Fruit fly (Drosophila melanogaster) whole organism, embryonic: ENCODE results near the gene Papss.
A peak's percentile ranks its signal among the peaks of the same experiment; 100 is the strongest.

Experiments used
- CG10209 ChIP-seq: fragments of 200-800 bp; sonication (Bioruptor generic); optimal IDR thresholded peaks from 3 replicates; lab custom pipeline; 2017; ENCODE audit warnings: missing biosample characterization, mild to moderate bottlenecking, missing genetic modification characterization, missing genetic modification reagents
- CG12391 ChIP-seq: fragments of 200-800 bp; sonication (Bioruptor generic); optimal IDR thresholded peaks from 3 replicates; lab custom pipeline; 2018; ENCODE audit warnings: missing biosample characterization, mild to moderate bottlenecking, missing genetic modification characterization, moderate library complexity
- CG14710 ChIP-seq: fragments of 200-800 bp; sonication (Bioruptor generic); optimal IDR thresholded peaks from 3 replicates; lab custom pipeline; 2019; ENCODE audit warnings: missing biosample characterization, mild to moderate bottlenecking, missing genetic modification characterization, moderate library complexity
- CG1529 ChIP-seq: fragments of 200-800 bp; sonication (Bioruptor generic); optimal IDR thresholded peaks from 3 replicates; lab custom pipeline; 2018; ENCODE audit warnings: missing biosample characterization, missing genetic modification characterization
- CG1602 ChIP-seq: fragments of 200-800 bp; sonication (Bioruptor generic); optimal IDR thresholded peaks from 3 replicates; lab custom pipeline; 2016; ENCODE audit warnings: missing biosample characterization, missing genetic modification characterization
- CG17829 ChIP-seq: fragments of 200-800 bp; optimal IDR thresholded peaks from 2 replicates; lab custom pipeline; 2019; ENCODE audit warnings: missing biosample characterization, mild to moderate bottlenecking, missing genetic modification characterization, moderate library complexity
- CG18262 ChIP-seq: fragments of 200-800 bp; optimal IDR thresholded peaks from 3 replicates; lab custom pipeline; 2019; ENCODE audit warnings: missing biosample characterization, mild to moderate bottlenecking, missing genetic modification characterization, moderate library complexity
- CG2202 ChIP-seq: fragments of 200-800 bp; sonication (Bioruptor generic); optimal IDR thresholded peaks from 2 replicates; lab custom pipeline; 2018; ENCODE audit warnings: missing biosample characterization, mild to moderate bottlenecking, missing genetic modification characterization
- CG2712 ChIP-seq: fragments of 200-800 bp; optimal IDR thresholded peaks from 3 replicates; lab custom pipeline; 2019; ENCODE audit warnings: missing biosample characterization, mild to moderate bottlenecking, missing genetic modification characterization, moderate library complexity
- CG30431 ChIP-seq: fragments of 200-800 bp; sonication (Bioruptor generic); optimal IDR thresholded peaks from 2 replicates; lab custom pipeline; 2017; ENCODE audit warnings: missing biosample characterization, missing genetic modification characterization
- CG32767 ChIP-seq: fragments of 200-800 bp; sonication (Bioruptor generic); IDR thresholded peaks from 2 replicates; pipeline ENCODE4 v1.3.6; 2022; ENCODE audit warnings: missing biosample characterization, missing genetic modification characterization
- CG6272 ChIP-seq: fragments of 200-800 bp; sonication (Bioruptor generic); IDR thresholded peaks from 2 replicates; pipeline ENCODE4 v1.3.6; 2022; ENCODE audit warnings: missing biosample characterization, missing genetic modification characterization
- CG7839 ChIP-seq: fragments of 200-800 bp; sonication (Bioruptor generic); optimal IDR thresholded peaks from 3 replicates; lab custom pipeline; 2018; ENCODE audit warnings: missing biosample characterization, mild to moderate bottlenecking, missing genetic modification characterization, moderate library complexity
- CG9609 ChIP-seq: fragments of 200-800 bp; sonication (Bioruptor generic); optimal IDR thresholded peaks from 3 replicates; lab custom pipeline; 2016; ENCODE audit warnings: missing biosample characterization, missing genetic modification characterization
- CoRest ChIP-seq: fragments of 200-800 bp; sonication (Bioruptor generic); optimal IDR thresholded peaks from 3 replicates; lab custom pipeline; 2018; ENCODE audit warnings: missing biosample characterization, mild to moderate bottlenecking, missing genetic modification characterization, moderate library complexity
- MBD-R2 ChIP-seq: fragments of 200-800 bp; sonication (Bioruptor generic); IDR thresholded peaks from 2 replicates; pipeline ENCODE4 v1.3.6; 2022; ENCODE audit warnings: missing biosample characterization, missing genetic modification characterization
- Med ChIP-seq: fragments of 200-800 bp; sonication (Bioruptor generic); peaks from one replicate; lab custom pipeline; 2016; ENCODE audit warnings: missing biosample characterization, missing genetic modification characterization, mild to moderate bottlenecking, inconsistent platforms, moderate library complexity
- Myb ChIP-seq: fragments of 200-800 bp; sonication (Bioruptor generic); optimal IDR thresholded peaks from 2 replicates; lab custom pipeline; 2016; ENCODE audit warnings: missing biosample characterization, missing genetic modification characterization
- Oli ChIP-seq: fragments of 200-800 bp; sonication (Bioruptor generic); optimal IDR thresholded peaks from 2 replicates; lab custom pipeline; 2018; ENCODE audit warnings: missing biosample characterization, mild to moderate bottlenecking, missing genetic modification characterization, moderate library complexity
- Opbp ChIP-seq: fragments of 200-800 bp; sonication (Bioruptor generic); IDR thresholded peaks from 3 replicates; pipeline ENCODE4 v1.3.6; 2022; ENCODE audit warnings: missing biosample characterization, missing genetic modification characterization; ENCODE audit not compliant: partially characterized antibody
- Scr ChIP-seq: fragments of 200-800 bp; sonication (Bioruptor generic); IDR thresholded peaks from 2 replicates; pipeline ENCODE4 v1.3.6; 2022; ENCODE audit warnings: missing biosample characterization, missing genetic modification characterization; ENCODE audit not compliant: partially characterized antibody
- Sox100B ChIP-seq: fragments of 200-800 bp; sonication (Bioruptor generic); optimal IDR thresholded peaks from 3 replicates; lab custom pipeline; 2018; ENCODE audit warnings: missing biosample characterization, mild to moderate bottlenecking, missing genetic modification characterization
- Sox102F ChIP-seq: fragments of 200-800 bp; sonication (Bioruptor generic); optimal IDR thresholded peaks from 2 replicates; lab custom pipeline; 2018; ENCODE audit warnings: missing biosample characterization, mild to moderate bottlenecking, missing genetic modification characterization, moderate library complexity
- Ssrp ChIP-seq: fragments of 200-800 bp; sonication (Bioruptor generic); optimal IDR thresholded peaks from 2 replicates; lab custom pipeline; 2018; ENCODE audit warnings: missing biosample characterization, mild to moderate bottlenecking, missing genetic modification characterization, moderate library complexity
- Trl ChIP-seq, 3 experiments: fragments of >200 bp in 2 of 3; fragments of 200-800 bp in 1 of 3; sonication (Bioruptor generic) in 1 of 3; optimal IDR thresholded peaks; 2 replicates in 1 of 3; 3 replicates in 2 of 3; lab custom pipeline; 2016 to 2017; ENCODE audit warnings: missing biosample characterization in 1 of 3, missing genetic modification characterization in 1 of 3
- ac ChIP-seq: fragments of 200-800 bp; sonication (Bioruptor generic); optimal IDR thresholded peaks from 3 replicates; lab custom pipeline; 2017; ENCODE audit warnings: missing biosample characterization, mild to moderate bottlenecking, missing genetic modification characterization
- ato ChIP-seq: fragments of 200-800 bp; sonication (Bioruptor generic); IDR thresholded peaks from 2 replicates; pipeline ENCODE4 v1.3.6; 2022; ENCODE audit warnings: missing biosample characterization, missing genetic modification characterization; ENCODE audit not compliant: partially characterized antibody
- cad ChIP-seq: fragments of >200 bp; optimal IDR thresholded peaks from 2 replicates; lab custom pipeline; 2017; ENCODE audit warnings: missing biosample characterization, missing genetic modification characterization
- chif ChIP-seq, 2 experiments: fragments of 200-800 bp; sonication (Bioruptor generic); optimal IDR thresholded peaks; 3 replicates each; lab custom pipeline; 2016; ENCODE audit warnings: missing biosample characterization in 2 of 2, missing genetic modification characterization in 2 of 2
- crc ChIP-seq: fragments of 200-800 bp; sonication (Bioruptor generic); optimal IDR thresholded peaks from 2 replicates; lab custom pipeline; 2016; ENCODE audit warnings: missing biosample characterization, missing genetic modification characterization
- croc ChIP-seq: fragments of 200-800 bp; sonication (Bioruptor generic); conservative IDR thresholded peaks from 3 replicates; pipeline ENCODE4 v1.3.6; 2022; ENCODE audit warnings: missing biosample characterization, missing genetic modification characterization
- crp ChIP-seq, 2 experiments: fragments of 200-800 bp; sonication (Bioruptor generic); optimal IDR thresholded peaks; 2 replicates in 1 of 2; 3 replicates in 1 of 2; lab custom pipeline; 2017; ENCODE audit warnings: missing biosample characterization in 2 of 2, missing genetic modification characterization in 2 of 2, mild to moderate bottlenecking in 1 of 2, moderate library complexity in 1 of 2
- danr ChIP-seq: fragments of 200-800 bp; sonication (Bioruptor generic); IDR thresholded peaks from 2 replicates; pipeline ENCODE4 v1.3.6; 2022; ENCODE audit warnings: missing biosample characterization, missing genetic modification characterization
- dpn ChIP-seq, 2 experiments: fragments of 200-800 bp; sonication (Bioruptor generic); optimal IDR thresholded peaks; 3 replicates each; lab custom pipeline; 2016; ENCODE audit warnings: missing biosample characterization in 2 of 2, missing genetic modification characterization in 2 of 2
- eve ChIP-seq, 2 experiments: fragments of >200 bp; optimal IDR thresholded peaks; 2 replicates each; lab custom pipeline; 2017; ENCODE audit warnings: missing biosample characterization in 2 of 2, missing genetic modification characterization in 2 of 2
- fd102C ChIP-seq: fragments of 200-800 bp; sonication (Bioruptor generic); optimal IDR thresholded peaks from 2 replicates; lab custom pipeline; 2018; ENCODE audit warnings: missing biosample characterization, mild to moderate bottlenecking, missing genetic modification characterization, moderate library complexity
- fd96Cb ChIP-seq: fragments of 200-800 bp; sonication (Bioruptor generic); optimal IDR thresholded peaks from 2 replicates; lab custom pipeline; 2018; ENCODE audit warnings: missing biosample characterization, mild to moderate bottlenecking, missing genetic modification characterization, moderate library complexity
- grau ChIP-seq: fragments of 200-800 bp; optimal IDR thresholded peaks from 3 replicates; lab custom pipeline; 2019; ENCODE audit warnings: missing biosample characterization, mild to moderate bottlenecking, missing genetic modification characterization, moderate library complexity
- her ChIP-seq: fragments of 200-800 bp; sonication (Bioruptor generic); optimal IDR thresholded peaks from 2 replicates; lab custom pipeline; 2016; ENCODE audit warnings: missing biosample characterization, missing genetic modification characterization
- nerfin-1 ChIP-seq: fragments of 200-800 bp; sonication (Bioruptor generic); optimal IDR thresholded peaks from 3 replicates; lab custom pipeline; 2019; ENCODE audit warnings: missing biosample characterization, mild to moderate bottlenecking, missing genetic modification characterization, moderate library complexity
- nmo ChIP-seq: fragments of 200-800 bp; sonication (Bioruptor generic); optimal IDR thresholded peaks from 2 replicates; lab custom pipeline; 2018; ENCODE audit warnings: missing biosample characterization, mild to moderate bottlenecking, missing genetic modification characterization, moderate library complexity
- odd ChIP-seq: fragments of 200-800 bp; sonication (Bioruptor generic); optimal IDR thresholded peaks from 2 replicates; lab custom pipeline; 2017; ENCODE audit warnings: missing biosample characterization, mild to moderate bottlenecking, missing genetic modification characterization
- p53 ChIP-seq: fragments of 200-800 bp; sonication (Bioruptor generic); optimal IDR thresholded peaks from 2 replicates; lab custom pipeline; 2016; ENCODE audit warnings: missing biosample characterization, missing genetic modification characterization
- pan ChIP-seq, 4 experiments: fragments of >200 bp in 3 of 4; fragments of 200-800 bp in 1 of 4; sonication (Bioruptor generic) in 1 of 4; optimal IDR thresholded peaks in 3 of 4; IDR thresholded peaks in 1 of 4; 2 replicates each; pipeline versions ENCODE4 v1.3.6 to Lab custom; 2017 to 2022; ENCODE audit warnings: missing biosample characterization in 2 of 4, missing genetic modification characterization in 2 of 4, mixed read lengths in 1 of 4
- repo ChIP-seq: fragments of 200-800 bp; sonication (Bioruptor generic); optimal IDR thresholded peaks from 2 replicates; lab custom pipeline; 2016; ENCODE audit warnings: missing biosample characterization, missing genetic modification characterization
- sens ChIP-seq: fragments of 200-800 bp; sonication (Bioruptor generic); peaks from one replicate; lab custom pipeline; 2016; ENCODE audit warnings: missing biosample characterization, missing genetic modification characterization
- sim ChIP-seq: fragments of 200-800 bp; sonication (Bioruptor generic); IDR thresholded peaks from 2 replicates; pipeline ENCODE4 v1.3.6; 2022; ENCODE audit warnings: missing biosample characterization, missing genetic modification characterization

The Papss gene

DNA sequence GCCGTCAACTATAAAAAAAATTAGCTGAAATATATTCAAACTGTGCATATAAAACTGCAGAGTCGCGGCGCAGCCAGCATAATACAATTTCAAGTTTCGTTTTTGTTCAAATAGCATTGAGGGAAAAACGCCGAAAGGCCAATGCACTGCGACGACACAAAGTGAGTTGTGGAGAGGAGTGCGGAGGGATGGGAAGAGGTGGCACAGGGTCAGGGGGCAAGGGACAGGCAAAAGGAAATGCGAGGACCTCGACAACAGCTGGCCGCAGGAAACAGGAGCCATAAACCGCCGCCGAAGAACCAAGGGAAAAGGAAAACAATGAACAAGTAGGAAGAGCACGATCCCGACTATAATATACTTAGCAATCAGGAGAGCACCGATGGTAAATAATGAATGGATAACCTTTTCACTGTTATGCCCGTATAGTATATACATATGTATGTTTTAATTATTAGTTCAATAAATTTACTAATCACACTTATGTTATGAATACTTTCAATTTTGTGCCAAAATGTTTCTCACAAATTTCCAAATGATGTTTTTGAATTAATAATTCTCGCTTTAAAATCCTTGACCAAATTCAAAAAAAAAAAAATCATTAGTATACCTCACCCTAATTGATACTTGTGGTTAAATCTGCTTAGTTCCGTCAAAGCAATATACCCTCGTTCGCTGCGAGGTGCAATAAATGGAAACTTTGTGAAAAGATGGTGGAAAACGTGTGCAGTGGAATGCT lies 53.6 kb downstream of the Papss start (continued):
- TF ChIP-seq CG7839 (tag; lab: Kevin White, UChicago) (peak; percentile 48), repo (GFP tag; lab: Kevin White, UChicago) (no peak), croc (GFP tag; lab: Robert Waterston, UW) (peak; percentile 21; the same call in 1 of the 3 replicates), Myb (no peak), grau (tag; lab: Kevin White, UChicago) (peak; percentile 12), CG17829 (tag; lab: Kevin White, UChicago) (peak; percentile 22), Med (GFP tag; lab: Kevin White, UChicago) (peak; percentile 55), ac (GFP tag; lab: Kevin White, UChicago) (peak; percentile 68), Oli (tag; lab: Kevin White, UChicago) (peak; percentile 47), Ssrp (tag; lab: Kevin White, UChicago) (peak; percentile 55), her (GFP tag; lab: Kevin White, UChicago) (no peak), fd102C (GFP tag; lab: Kevin White, UChicago) (peak; percentile 49), CG12391 (peak; percentile 71), Opbp (GFP tag; lab: Robert Waterston, UW) (0 out of 3 replicates have a peak, but pooled peaks have one; percentile 16), Sox100B (GFP tag; lab: Kevin White, UChicago) (peak; percentile 4), danr (GFP tag; lab: Robert Waterston, UW) (no peak), Scr (GFP tag; lab: Robert Waterston, UW) (no peak), dpn (GFP tag; optimal IDR thresholded peaks at IDR 0.05; lab: Kevin White, UChicago) (peak in 1 of 2 experiments; percentile 31), CG1529 (GFP tag; lab: Kevin White, UChicago) (peak; percentile 48), crc (no peak), MBD-R2 (GFP tag; lab: Robert Waterston, UW) (no peak), pan (optimal IDR thresholded peaks at IDR 0.05; lab: Kevin White, UChicago) (peak in 1 of 2 experiments; percentile 73), pan (GFP tag; optimal IDR thresholded peaks at IDR 0.05 in 1 of 2, IDR thresholded peaks at IDR 0.05 in 1 of 2) (no peak), nerfin-1 (tag; lab: Kevin White, UChicago) (no peak), p53 (GFP tag; lab: Kevin White, UChicago) (no peak), CG9609 (GFP tag; lab: Kevin White, UChicago) (no peak), chif (GFP tag; optimal IDR thresholded peaks at IDR 0.05; lab: Kevin White, UChicago) (peak in 1 of 2 experiments; percentile 19), sim (GFP tag; lab: Robert Waterston, UW) (no peak), CoRest (tag; lab: Kevin White, UChicago) (peak; percentile 55), ato (GFP tag; lab: Robert Waterston, UW) (peak; percentile 48; the same call in 1 of the 2 replicates), CG32767 (GFP tag; lab: Robert Waterston, UW) (no peak), nmo (GFP tag; lab: Kevin White, UChicago) (peak; percentile 69), CG2202 (tag; lab: Kevin White, UChicago) (peak; percentile 15), CG6272 (GFP tag; lab: Robert Waterston, UW) (no peak), odd (GFP tag; lab: Kevin White, UChicago) (peak; percentile 26), CG10209 (GFP tag; lab: Kevin White, UChicago) (peak; percentile 45), CG18262 (tag; lab: Kevin White, UChicago) (peak; percentile 55), eve (GFP tag; optimal IDR thresholded peaks at IDR 0.05; lab: Kevin White, UChicago) (peak; percentile 21 to 82), CG1602 (GFP tag; lab: Kevin White, UChicago) (peak; percentile 41), fd96Cb (peak; percentile 19), CG2712 (tag; lab: Kevin White, UChicago) (peak; percentile 55), Sox102F (GFP tag; lab: Kevin White, UChicago) (no peak), cad (GFP tag; lab: Kevin White, UChicago) (peak; percentile 70), CG30431 (GFP tag; lab: Kevin White, UChicago) (peak; percentile 12), sens (peak; percentile 90), Trl (optimal IDR thresholded peaks at IDR 0.05; lab: Kevin White, UChicago) (no peak), Trl (GFP tag; optimal IDR thresholded peaks at IDR 0.05; lab: Kevin White, UChicago) (no peak), CG14710 (tag; lab: Kevin White, UChicago) (peak; percentile 33), crp (GFP tag; optimal IDR thresholded peaks at IDR 0.05; lab: Kevin White, UChicago) (no peak)
